Worm (Caenorhabditis elegans) whole organism, young adult: Measurements from ENCODE around the gene ZK546.5.

Experiments used
- B0336.3 ChIP-seq: fragments of 200-800 bp; sonication (Bioruptor generic); IDR thresholded peaks from 2 replicates; pipeline ENCODE4 v1.3.6; 2022; ENCODE audit warnings: missing genetic modification characterization, missing compliant biosample characterization
- F22D6.2 ChIP-seq: sonication (generic microtip); optimal IDR thresholded peaks from 2 replicates; lab custom pipeline; 2016; ENCODE audit warnings: mild to moderate bottlenecking, missing genetic modification characterization, missing compliant biosample characterization
- F23B12.7 ChIP-seq: sonication (generic microtip); optimal IDR thresholded peaks from 2 replicates; lab custom pipeline; 2017; ENCODE audit warnings: missing genetic modification characterization, mild to moderate bottlenecking, missing compliant biosample characterization, antibody characterized with exemption, moderate library complexity; ENCODE audit not compliant: insufficient read depth
- F33H1.4 ChIP-seq: fragments of 200-800 bp; sonication (Bioruptor generic); IDR thresholded peaks from 2 replicates; pipeline ENCODE4 v1.3.6; 2022; ENCODE audit warnings: missing genetic modification reagents, missing genetic modification characterization, missing compliant biosample characterization
- F39B2.1 ChIP-seq: fragments of 200-800 bp; sonication (Bioruptor generic); IDR thresholded peaks from 2 replicates; pipeline ENCODE4 v1.3.6; 2022; ENCODE audit warnings: missing genetic modification reagents, missing genetic modification characterization, missing compliant biosample characterization
- F57C9.4 ChIP-seq: sonication (generic microtip); optimal IDR thresholded peaks from 2 replicates; lab custom pipeline; 2017; ENCODE audit warnings: mild to moderate bottlenecking, missing genetic modification characterization, missing compliant biosample characterization
- K11D2.4 ChIP-seq: fragments of 200-800 bp; sonication (Bioruptor generic); IDR thresholded peaks from 2 replicates; pipeline ENCODE4 v1.3.6; 2022; ENCODE audit warnings: missing genetic modification reagents, missing genetic modification characterization, missing compliant biosample characterization
- ZK185.1 ChIP-seq: sonication (generic microtip); optimal IDR thresholded peaks from 2 replicates; lab custom pipeline; 2016; ENCODE audit warnings: mild to moderate bottlenecking, missing genetic modification characterization, missing compliant biosample characterization; ENCODE audit not compliant: poor library complexity, severe bottlenecking
- ama-1 ChIP-seq, 3 experiments: fragments of 150-350 bp in 1 of 3; sonication (generic microtip) in 2 of 3; optimal IDR thresholded peaks; 2 replicates each; lab custom pipeline; 2014 to 2018; ENCODE audit warnings: missing biosample characterization in 2 of 3, missing genetic modification characterization in 2 of 3, missing genetic modification reagents in 2 of 3
- attf-5 ChIP-seq: fragments of 200-800 bp; sonication (Bioruptor generic); optimal IDR thresholded peaks from 2 replicates; lab custom pipeline; 2018; ENCODE audit warnings: mild to moderate bottlenecking, missing genetic modification characterization, missing compliant biosample characterization
- cebp-1 ChIP-seq, 2 experiments: fragments of 200-800 bp in 1 of 2; sonication (Bioruptor generic) in 1 of 2; sonication (generic microtip) in 1 of 2; IDR thresholded peaks in 1 of 2; optimal IDR thresholded peaks in 1 of 2; 2 replicates each; pipeline versions ENCODE4 v1.3.6 to Lab custom; 2017 to 2022; ENCODE audit warnings: missing compliant biosample characterization in 2 of 2, missing genetic modification characterization in 2 of 2, mild to moderate bottlenecking in 1 of 2, missing genetic modification reagents in 1 of 2, moderate library complexity in 1 of 2
- ceh-100 ChIP-seq: fragments of 200-800 bp; sonication (Bioruptor generic); IDR thresholded peaks from 2 replicates; pipeline ENCODE4 v1.3.6; 2022; ENCODE audit warnings: missing genetic modification reagents, missing genetic modification characterization, missing compliant biosample characterization
- ceh-40 ChIP-seq: fragments of 200-800 bp; sonication (Bioruptor generic); IDR thresholded peaks from 2 replicates; pipeline ENCODE4 v1.3.6; 2022; ENCODE audit warnings: missing genetic modification characterization, missing compliant biosample characterization
- ceh-79 ChIP-seq: sonication (generic microtip); optimal IDR thresholded peaks from 2 replicates; lab custom pipeline; 2017; ENCODE audit warnings: mild to moderate bottlenecking, missing genetic modification characterization, missing compliant biosample characterization
- chd-7 ChIP-seq: sonication (generic microtip); optimal IDR thresholded peaks from 2 replicates; lab custom pipeline; 2016; ENCODE audit warnings: mild to moderate bottlenecking, missing genetic modification characterization, moderate library complexity, missing compliant biosample characterization
- dox-1 ChIP-seq: fragments of 200-800 bp; sonication (Bioruptor generic); IDR thresholded peaks from 2 replicates; pipeline ENCODE4 v1.3.6; 2022; ENCODE audit warnings: missing genetic modification reagents, missing genetic modification characterization, missing compliant biosample characterization
- egl-18 ChIP-seq: fragments of 200-800 bp; sonication (Bioruptor generic); IDR thresholded peaks from 2 replicates; pipeline ENCODE4 v1.3.6; 2022; ENCODE audit warnings: missing genetic modification reagents, missing genetic modification characterization, missing compliant biosample characterization
- fkh-3 ChIP-seq: sonication (generic microtip); optimal IDR thresholded peaks from 2 replicates; lab custom pipeline; 2016; ENCODE audit warnings: mild to moderate bottlenecking, missing genetic modification characterization, missing compliant biosample characterization
- gei-17 ChIP-seq: fragments of 200-800 bp; sonication (Bioruptor generic); optimal IDR thresholded peaks from 2 replicates; lab custom pipeline; 2018; ENCODE audit warnings: mild to moderate bottlenecking, missing genetic modification characterization, missing compliant biosample characterization
- hmg-1.2 ChIP-seq: fragments of 200-800 bp; sonication (Bioruptor generic); IDR thresholded peaks from 2 replicates; pipeline ENCODE4 v1.3.6; 2022; ENCODE audit warnings: missing genetic modification reagents, missing genetic modification characterization, missing compliant biosample characterization
- let-607 ChIP-seq, 2 experiments: fragments of 200-800 bp in 1 of 2; sonication (Bioruptor generic) in 1 of 2; sonication (generic microtip) in 1 of 2; optimal IDR thresholded peaks; 2 replicates each; lab custom pipeline; 2016 to 2018; ENCODE audit warnings: mild to moderate bottlenecking in 2 of 2, missing compliant biosample characterization in 2 of 2, missing genetic modification characterization in 2 of 2, moderate library complexity in 2 of 2, missing genotype in 1 of 2
- lin-35 ChIP-seq, 3 experiments: fragments of 150-350 bp in 2 of 3; sonication (generic microtip) in 1 of 3; optimal IDR thresholded peaks; 2 replicates each; lab custom pipeline; 2014 to 2018; ENCODE audit warnings: missing biosample characterization in 3 of 3, missing genetic modification characterization in 3 of 3, missing genetic modification reagents in 3 of 3
- lin-40 ChIP-seq: sonication (generic microtip); optimal IDR thresholded peaks from 2 replicates; lab custom pipeline; 2016; ENCODE audit warnings: missing genetic modification characterization, mild to moderate bottlenecking, missing compliant biosample characterization, missing genotype, missing genetic modification reagents
- lin-54 ChIP-seq: fragments of 200-800 bp; sonication (Bioruptor generic); optimal IDR thresholded peaks from 2 replicates; lab custom pipeline; 2018; ENCODE audit warnings: mild to moderate bottlenecking, missing genetic modification characterization, missing compliant biosample characterization
- lir-1 ChIP-seq: fragments of 200-800 bp; sonication (Bioruptor generic); conservative IDR thresholded peaks from 2 replicates; pipeline ENCODE4 v1.3.6; 2022; ENCODE audit warnings: missing genetic modification reagents, missing genetic modification characterization, missing compliant biosample characterization
- lsy-27 ChIP-seq: sonication (generic microtip); optimal IDR thresholded peaks from 2 replicates; lab custom pipeline; 2017; ENCODE audit warnings: missing genetic modification characterization, mild to moderate bottlenecking, missing compliant biosample characterization, antibody characterized with exemption, missing genotype, borderline replicate concordance; ENCODE audit not compliant: insufficient read depth
- madf-10 ChIP-seq: sonication (generic microtip); optimal IDR thresholded peaks from 2 replicates; lab custom pipeline; 2016; ENCODE audit warnings: mild to moderate bottlenecking, missing genetic modification characterization, missing compliant biosample characterization
- madf-3 ChIP-seq: fragments of 200-800 bp; sonication (Bioruptor generic); IDR thresholded peaks from 2 replicates; pipeline ENCODE4 v1.3.6; 2022; ENCODE audit warnings: missing genetic modification reagents, missing genetic modification characterization, missing compliant biosample characterization
- madf-6 ChIP-seq: fragments of 200-800 bp; sonication (Bioruptor generic); IDR thresholded peaks from 2 replicates; pipeline ENCODE4 v1.3.6; 2022; ENCODE audit warnings: missing genetic modification reagents, missing genetic modification characterization, missing compliant biosample characterization
- mcd-1 ChIP-seq: fragments of 200-800 bp; sonication (Bioruptor generic); IDR thresholded peaks from 2 replicates; pipeline ENCODE4 v1.3.6; 2022; ENCODE audit warnings: missing genetic modification reagents, missing genetic modification characterization, missing compliant biosample characterization
- mel-28 ChIP-seq: sonication (generic microtip); optimal IDR thresholded peaks from 2 replicates; lab custom pipeline; 2016; ENCODE audit warnings: borderline replicate concordance, mild to moderate bottlenecking, missing genetic modification characterization, missing compliant biosample characterization
- pbrm-1 ChIP-seq: fragments of 200-800 bp; sonication (Bioruptor generic); IDR thresholded peaks from 2 replicates; pipeline ENCODE4 v1.3.6; 2022; ENCODE audit warnings: missing genetic modification reagents, missing genetic modification characterization, missing compliant biosample characterization
- sea-2 ChIP-seq: fragments of 200-800 bp; sonication (Bioruptor generic); IDR thresholded peaks from 2 replicates; pipeline ENCODE4 v1.3.6; 2022; ENCODE audit warnings: missing genetic modification characterization, missing compliant biosample characterization
- snpc-1.3 ChIP-seq: sonication (generic microtip); optimal IDR thresholded peaks from 2 replicates; lab custom pipeline; 2017; ENCODE audit warnings: missing genetic modification characterization, mild to moderate bottlenecking, missing compliant biosample characterization, antibody characterized with exemption, moderate library complexity, missing genotype, missing genetic modification reagents; ENCODE audit not compliant: insufficient read depth
- tbp1 ChIP-seq: fragments of 200-800 bp; sonication (Bioruptor generic); optimal IDR thresholded peaks from 2 replicates; lab custom pipeline; 2018; ENCODE audit warnings: mild to moderate bottlenecking, missing genetic modification characterization, missing compliant biosample characterization
- tlf-1 ChIP-seq: fragments of 200-800 bp; sonication (Bioruptor generic); optimal IDR thresholded peaks from 2 replicates; lab custom pipeline; 2018; ENCODE audit warnings: mild to moderate bottlenecking, missing genetic modification characterization, missing compliant biosample characterization
- unc-62 ChIP-seq: fragments of 150-350 bp; optimal IDR thresholded peaks from 2 replicates; lab custom pipeline; 2014; ENCODE audit warnings: missing biosample characterization, missing genetic modification reagents, missing genetic modification characterization
- zfh-2 ChIP-seq: fragments of 200-800 bp; sonication (Bioruptor generic); conservative IDR thresholded peaks from 2 replicates; pipeline ENCODE4 v1.3.6; 2022; ENCODE audit warnings: missing genetic modification reagents, missing genetic modification characterization, missing compliant biosample characterization
- ztf-18 ChIP-seq: sonication (generic microtip); optimal IDR thresholded peaks from 2 replicates; lab custom pipeline; 2016; ENCODE audit warnings: missing genotype, mild to moderate bottlenecking, missing genetic modification characterization, missing compliant biosample characterization
- ztf-28 ChIP-seq: fragments of 200-800 bp; sonication (Bioruptor generic); IDR thresholded peaks from 2 replicates; pipeline ENCODE4 v1.3.6; 2022; ENCODE audit warnings: missing genetic modification reagents, missing genetic modification characterization, missing compliant biosample characterization

Gene ZK546.5

ce11 chrII:4888527-4889487, 46.8 kb upstream of the ZK546.5 start, which contains the start of gene pgm-1 (continued):
- TF ChIP-seq let-607 (tag; optimal IDR thresholded peaks at IDR 0.05; lab: Kevin White, UChicago) (no peak), ztf-28 (GFP tag; lab: Robert Waterston, UW) (no peak), mel-28 (tag; lab: Kevin White, UChicago) (no peak), dox-1 (GFP tag; lab: Robert Waterston, UW) (peak; percentile 25; the same call in 1 of the 2 replicates), fkh-3 (tag; lab: Kevin White, UChicago) (no peak), F33H1.4 (GFP tag; lab: Robert Waterston, UW) (peak; percentile 52; the same call in 1 of the 2 replicates), ama-1 (optimal IDR thresholded peaks at IDR 0.05; lab: Kevin White, UChicago) (no peak), ama-1 (GFP tag; optimal IDR thresholded peaks at IDR 0.05; lab: Kevin White, UChicago) (no peak), lir-1 (no peak), tlf-1 (GFP tag; lab: Kevin White, UChicago) (no peak), ceh-79 (tag; lab: Kevin White, UChicago) (no peak), snpc-1.3 (tag; lab: Kevin White, UChicago) (peak; percentile 8), madf-6 (GFP tag; lab: Robert Waterston, UW) (peak; percentile 90), hmg-1.2 (GFP tag; lab: Robert Waterston, UW) (no peak; the same call in 1 of the 2 replicates)

ce11 chrII:4891012-4891775, 44.4 kb upstream of the ZK546.5 start, which contains the start of gene gst-9:
Gene gst-9 (plus strand): TSS chrII:4891585.
- no peak for TF ChIP-seq F23B12.7
- peak; percentile 69 for TF ChIP-seq B0336.3 (GFP tag; lab: Robert Waterston, UW)
- no peak for TF ChIP-seq ceh-100 (GFP tag; lab: Robert Waterston, UW)
- TF ChIP-seq gei-17 (GFP tag; lab: Kevin White, UChicago), result peak; percentile 14
- peak; percentile 0 for TF ChIP-seq ZK185.1 (tag; lab: Kevin White, UChicago)
- TF ChIP-seq madf-3 (GFP tag; lab: Robert Waterston, UW), result peak; percentile 44; the same call in 1 of the 2 replicates
- TF ChIP-seq cebp-1 (GFP tag; IDR thresholded peaks at IDR 0.05; lab: Robert Waterston, UW), result peak; percentile 68
- TF ChIP-seq cebp-1 (tag; optimal IDR thresholded peaks at IDR 0.05; lab: Kevin White, UChicago), result peak; percentile 82
- TF ChIP-seq lin-40 (tag; lab: Kevin White, UChicago), result peak; percentile 44
- peak; percentile 68; the same call in 1 of the 2 replicates for TF ChIP-seq K11D2.4
- 0 out of 2 replicates have a peak, but pooled peaks have one; percentile 53 for TF ChIP-seq pbrm-1 (GFP tag; lab: Robert Waterston, UW)
- TF ChIP-seq F39B2.1, result no peak
- TF ChIP-seq zfh-2 (GFP tag; lab: Robert Waterston, UW), result no peak
- TF ChIP-seq lin-35 (GFP tag; optimal IDR thresholded peaks at IDR 0.05; lab: Kevin White, UChicago), result peak in 1 of 3 experiments; percentile 49
- TF ChIP-seq lsy-27 (tag; lab: Kevin White, UChicago), result no peak
- TF ChIP-seq ztf-18, result no peak
- TF ChIP-seq F57C9.4 (tag; lab: Kevin White, UChicago), result peak; percentile 44
- TF ChIP-seq lin-54 (GFP tag; lab: Kevin White, UChicago), result peak; percentile 53
- peak; percentile 6 for TF ChIP-seq madf-10 (tag; lab: Kevin White, UChicago)
- TF ChIP-seq tbp1 (GFP tag; lab: Kevin White, UChicago), result peak; percentile 52
- TF ChIP-seq hmg-1.2 (GFP tag; lab: Robert Waterston, UW), result peak; percentile 36
- TF ChIP-seq egl-18 (GFP tag; lab: Robert Waterston, UW), result no peak
- 0 out of 2 replicates have a peak, but pooled peaks have one; percentile 13 for TF ChIP-seq ceh-40 (GFP tag; lab: Robert Waterston, UW)
- TF ChIP-seq madf-6 (GFP tag; lab: Robert Waterston, UW), result peak; percentile 55; the same call in 1 of the 2 replicates
- peak; percentile 28 for TF ChIP-seq chd-7 (tag; lab: Kevin White, UChicago)
- no peak for TF ChIP-seq sea-2 (GFP tag; lab: Robert Waterston, UW)
- peak; percentile 30; the same call in 1 of the 2 replicates for TF ChIP-seq mcd-1
- peak; percentile 80 for TF ChIP-seq tlf-1 (GFP tag; lab: Kevin White, UChicago)
- no peak for TF ChIP-seq unc-62 (GFP tag; lab: Kevin White, UChicago)
- no peak for TF ChIP-seq F22D6.2 (tag; lab: Kevin White, UChicago)
- TF ChIP-seq attf-5 (GFP tag; lab: Kevin White, UChicago), result peak; percentile 60
- peak; percentile 55 for TF ChIP-seq dox-1 (GFP tag; lab: Robert Waterston, UW)
